Fruit fly (Drosophila melanogaster) whole organism, embryonic: ENCODE measurements around the gene Gs1l.
A peak's percentile ranks its signal among the peaks of the same experiment; 100 is the strongest.

Experiments
- Abd-B ChIP-seq: fragments of 200-800 bp; sonication (Bioruptor generic); optimal IDR thresholded peaks from 2 replicates; lab custom pipeline; 2018; ENCODE audit warnings: missing biosample characterization, mild to moderate bottlenecking, missing genetic modification characterization, moderate library complexity
- CG10321 ChIP-seq: fragments of 200-800 bp; sonication (Bioruptor generic); IDR thresholded peaks from 2 replicates; pipeline ENCODE4 v1.3.6; 2022; ENCODE audit warnings: missing biosample characterization, missing genetic modification characterization
- CG11085 ChIP-seq: fragments of 200-800 bp; sonication (Bioruptor generic); IDR thresholded peaks from 2 replicates; pipeline ENCODE4 v1.3.6; 2022; ENCODE audit warnings: missing biosample characterization, missing genetic modification characterization
- CG11398 ChIP-seq: fragments of 200-800 bp; sonication (Bioruptor generic); optimal IDR thresholded peaks from 2 replicates; lab custom pipeline; 2016; ENCODE audit warnings: missing biosample characterization, missing genetic modification characterization
- CG12219 ChIP-seq: fragments of 200-800 bp; sonication (Bioruptor generic); optimal IDR thresholded peaks from 3 replicates; lab custom pipeline; 2018; ENCODE audit warnings: missing biosample characterization, mild to moderate bottlenecking, missing genetic modification characterization
- CG12942 ChIP-seq: fragments of 200-800 bp; sonication (Bioruptor generic); optimal IDR thresholded peaks from 3 replicates; lab custom pipeline; 2016; ENCODE audit warnings: missing biosample characterization, missing genetic modification characterization
- CG13287 ChIP-seq: fragments of 200-800 bp; sonication (Bioruptor generic); IDR thresholded peaks from 2 replicates; pipeline ENCODE4 v1.3.6; 2022; ENCODE audit warnings: missing biosample characterization, missing genetic modification characterization; ENCODE audit not compliant: partially characterized antibody
- CG13624 ChIP-seq: fragments of 200-800 bp; sonication (Bioruptor generic); optimal IDR thresholded peaks from 2 replicates; lab custom pipeline; 2016; ENCODE audit warnings: missing biosample characterization, missing genetic modification characterization
- CG1602 ChIP-seq: fragments of 200-800 bp; sonication (Bioruptor generic); optimal IDR thresholded peaks from 3 replicates; lab custom pipeline; 2016; ENCODE audit warnings: missing biosample characterization, missing genetic modification characterization
- CG2712 ChIP-seq: fragments of 200-800 bp; optimal IDR thresholded peaks from 3 replicates; lab custom pipeline; 2019; ENCODE audit warnings: missing biosample characterization, mild to moderate bottlenecking, missing genetic modification characterization, moderate library complexity
- CG2889 ChIP-seq: fragments of 200-800 bp; sonication (Bioruptor generic); IDR thresholded peaks from 3 replicates; pipeline ENCODE4 v1.3.6; 2022; ENCODE audit warnings: missing biosample characterization, missing genetic modification characterization
- CG3065 ChIP-seq: fragments of 200-800 bp; sonication (Bioruptor generic); optimal IDR thresholded peaks from 2 replicates; lab custom pipeline; 2016; ENCODE audit warnings: missing biosample characterization, missing genetic modification characterization
- CG3163 ChIP-seq: fragments of 200-800 bp; sonication (Bioruptor generic); optimal IDR thresholded peaks from 3 replicates; lab custom pipeline; 2016; ENCODE audit warnings: missing biosample characterization, missing genetic modification characterization
- CG33213 ChIP-seq: fragments of 200-800 bp; sonication (Bioruptor generic); optimal IDR thresholded peaks from 3 replicates; lab custom pipeline; 2016; ENCODE audit warnings: missing biosample characterization, missing genetic modification characterization
- CG34422 ChIP-seq: fragments of 200-800 bp; sonication (Bioruptor generic); IDR thresholded peaks from 3 replicates; pipeline ENCODE4 v1.3.6; 2022; ENCODE audit warnings: missing biosample characterization, missing genetic modification characterization
- CG3726 ChIP-seq: fragments of 200-800 bp; sonication (Bioruptor generic); IDR thresholded peaks from 3 replicates; pipeline ENCODE4, ENCODE4 v1.3.6; 2022; ENCODE audit warnings: missing biosample characterization, missing genetic modification characterization
- CG4730 ChIP-seq: fragments of 200-800 bp; sonication (Bioruptor generic); IDR thresholded peaks from 2 replicates; pipeline ENCODE4 v1.3.6; 2022; ENCODE audit warnings: missing biosample characterization, missing genetic modification characterization
- CG5245 ChIP-seq: fragments of 200-800 bp; sonication (Bioruptor generic); optimal IDR thresholded peaks from 3 replicates; lab custom pipeline; 2016; ENCODE audit warnings: missing biosample characterization, missing genetic modification characterization
- CG6654 ChIP-seq: fragments of 200-800 bp; sonication (Bioruptor generic); optimal IDR thresholded peaks from 2 replicates; lab custom pipeline; 2017; ENCODE audit warnings: missing biosample characterization, mild to moderate bottlenecking, missing genetic modification characterization
- CG6765 ChIP-seq: fragments of 200-800 bp; sonication (Bioruptor generic); optimal IDR thresholded peaks from 3 replicates; lab custom pipeline; 2017; ENCODE audit warnings: missing biosample characterization, mild to moderate bottlenecking, missing genetic modification characterization
- CG7745 ChIP-seq: fragments of 200-800 bp; sonication (Bioruptor generic); optimal IDR thresholded peaks from 2 replicates; lab custom pipeline; 2018; ENCODE audit warnings: missing biosample characterization, mild to moderate bottlenecking, missing genetic modification characterization, moderate library complexity
- CG9876 ChIP-seq: fragments of 200-800 bp; sonication (Bioruptor generic); optimal IDR thresholded peaks from 2 replicates; lab custom pipeline; 2016; ENCODE audit warnings: missing biosample characterization, missing genetic modification characterization
- CHES-1-like ChIP-seq: fragments of 200-800 bp; sonication (Bioruptor generic); optimal IDR thresholded peaks from 2 replicates; lab custom pipeline; 2016; ENCODE audit warnings: missing biosample characterization, missing genetic modification characterization
- Dad ChIP-seq: fragments of 200-800 bp; sonication (Bioruptor generic); optimal IDR thresholded peaks from 3 replicates; lab custom pipeline; 2016; ENCODE audit warnings: missing biosample characterization, missing genetic modification characterization
- Dbx ChIP-seq: fragments of 200-800 bp; sonication (Bioruptor generic); IDR thresholded peaks from 3 replicates; pipeline ENCODE4 v1.3.6; 2022; ENCODE audit warnings: missing biosample characterization, missing genetic modification characterization
- Drgx ChIP-seq: fragments of 200-800 bp; sonication (Bioruptor generic); IDR thresholded peaks from 2 replicates; pipeline ENCODE4 v1.3.6; 2022; ENCODE audit warnings: missing biosample characterization, missing genetic modification characterization
- E2f1 ChIP-seq: fragments of 200-800 bp; sonication (Bioruptor generic); IDR thresholded peaks from 2 replicates; pipeline ENCODE4 v1.3.6; 2022; ENCODE audit warnings: missing biosample characterization, missing genetic modification characterization
- ERR ChIP-seq: fragments of 200-800 bp; sonication (Bioruptor generic); optimal IDR thresholded peaks from 2 replicates; lab custom pipeline; 2016; ENCODE audit warnings: missing biosample characterization, missing genetic modification characterization
- HLH4C ChIP-seq: fragments of 200-800 bp; sonication (Bioruptor generic); IDR thresholded peaks from 3 replicates; pipeline ENCODE4 v1.3.6; 2022; ENCODE audit warnings: missing biosample characterization, missing genetic modification characterization; ENCODE audit not compliant: partially characterized antibody
- Ptx1 ChIP-seq: fragments of 200-800 bp; sonication (Bioruptor generic); IDR thresholded peaks from 2 replicates; pipeline ENCODE4 v1.3.6; 2022; ENCODE audit warnings: missing biosample characterization, missing genetic modification characterization
- Sox100B ChIP-seq: fragments of 200-800 bp; sonication (Bioruptor generic); optimal IDR thresholded peaks from 3 replicates; lab custom pipeline; 2018; ENCODE audit warnings: missing biosample characterization, mild to moderate bottlenecking, missing genetic modification characterization
- Usf ChIP-seq: fragments of 200-800 bp; sonication (Bioruptor generic); optimal IDR thresholded peaks from 2 replicates; lab custom pipeline; 2017; ENCODE audit warnings: missing genotype, missing biosample characterization, missing genetic modification characterization
- Vsx1 ChIP-seq: fragments of 200-800 bp; sonication (Bioruptor generic); optimal IDR thresholded peaks from 2 replicates; lab custom pipeline; 2017; ENCODE audit warnings: missing biosample characterization, mild to moderate bottlenecking, missing genetic modification characterization, missing genetic modification reagents
- bcd ChIP-seq: fragments of 200-800 bp; sonication (Bioruptor generic); optimal IDR thresholded peaks from 2 replicates; lab custom pipeline; 2017; ENCODE audit warnings: missing biosample characterization, mild to moderate bottlenecking, missing genetic modification characterization
- btn ChIP-seq: fragments of 200-800 bp; sonication (Bioruptor generic); optimal IDR thresholded peaks from 2 replicates; lab custom pipeline; 2016; ENCODE audit warnings: missing biosample characterization, missing genetic modification characterization
- chn ChIP-seq: fragments of 200-800 bp; sonication (Bioruptor generic); optimal IDR thresholded peaks from 2 replicates; lab custom pipeline; 2016; ENCODE audit warnings: missing biosample characterization, missing genetic modification characterization
- da ChIP-seq: fragments of 200-800 bp; sonication (Bioruptor generic); optimal IDR thresholded peaks from 2 replicates; lab custom pipeline; 2016; ENCODE audit warnings: missing biosample characterization, missing genetic modification characterization
- dimm ChIP-seq: fragments of 200-800 bp; sonication (Bioruptor generic); IDR thresholded peaks from 2 replicates; pipeline ENCODE4 v1.3.6; 2022; ENCODE audit warnings: missing biosample characterization, missing genetic modification characterization
- dpn ChIP-seq, 2 experiments: fragments of 200-800 bp; sonication (Bioruptor generic); optimal IDR thresholded peaks; 3 replicates each; lab custom pipeline; 2016; ENCODE audit warnings: missing biosample characterization in 2 of 2, missing genetic modification characterization in 2 of 2
- fd3F ChIP-seq: fragments of 200-800 bp; sonication (Bioruptor generic); optimal IDR thresholded peaks from 2 replicates; lab custom pipeline; 2018; ENCODE audit warnings: missing biosample characterization, mild to moderate bottlenecking, missing genetic modification characterization, moderate library complexity
- fu2 ChIP-seq: fragments of 200-800 bp; sonication (Bioruptor generic); optimal IDR thresholded peaks from 2 replicates; lab custom pipeline; 2016; ENCODE audit warnings: missing biosample characterization, missing genetic modification characterization
- gcm ChIP-seq: fragments of 200-800 bp; sonication (Bioruptor generic); optimal IDR thresholded peaks from 2 replicates; lab custom pipeline; 2019; ENCODE audit warnings: missing biosample characterization, mild to moderate bottlenecking, missing genetic modification characterization, moderate library complexity
- gfzf ChIP-seq: fragments of 200-800 bp; sonication (Bioruptor generic); optimal IDR thresholded peaks from 2 replicates; lab custom pipeline; 2016; ENCODE audit warnings: missing biosample characterization, mild to moderate bottlenecking, missing genetic modification characterization, moderate library complexity
- gsb-n ChIP-seq: fragments of 200-800 bp; sonication (Bioruptor generic); optimal IDR thresholded peaks from 3 replicates; lab custom pipeline; 2018; ENCODE audit warnings: missing biosample characterization, mild to moderate bottlenecking, missing genetic modification characterization
- gt ChIP-seq: fragments of 200-800 bp; sonication (Bioruptor generic); IDR thresholded peaks from 2 replicates; pipeline ENCODE4 v1.3.6; 2022; ENCODE audit warnings: missing biosample characterization, missing genetic modification characterization
- repo ChIP-seq: fragments of 200-800 bp; sonication (Bioruptor generic); optimal IDR thresholded peaks from 2 replicates; lab custom pipeline; 2016; ENCODE audit warnings: missing biosample characterization, missing genetic modification characterization
- rib ChIP-seq: fragments of 200-800 bp; sonication (Bioruptor generic); IDR thresholded peaks from 2 replicates; pipeline ENCODE4 v1.3.6; 2022; ENCODE audit warnings: missing biosample characterization, missing genetic modification characterization
- row ChIP-seq: fragments of 200-800 bp; sonication (Bioruptor generic); IDR thresholded peaks from 3 replicates; pipeline ENCODE4 v1.3.6; 2022; ENCODE audit warnings: missing biosample characterization, missing genetic modification characterization
- sens ChIP-seq: fragments of 200-800 bp; sonication (Bioruptor generic); peaks from one replicate; lab custom pipeline; 2016; ENCODE audit warnings: missing biosample characterization, missing genetic modification characterization
- sob ChIP-seq: fragments of 200-800 bp; sonication (Bioruptor generic); IDR thresholded peaks from 2 replicates; pipeline ENCODE4 v1.3.6; 2022; ENCODE audit warnings: missing biosample characterization, missing genetic modification characterization
- sug ChIP-seq: fragments of 200-800 bp; optimal IDR thresholded peaks from 2 replicates; lab custom pipeline; 2019; ENCODE audit warnings: missing biosample characterization, mild to moderate bottlenecking, missing genetic modification characterization, moderate library complexity
- unc-4 ChIP-seq: fragments of 200-800 bp; sonication (Bioruptor generic); IDR thresholded peaks from 2 replicates; pipeline ENCODE4 v1.3.6; 2022; ENCODE audit warnings: missing biosample characterization, missing genetic modification characterization; ENCODE audit not compliant: partially characterized antibody

The Gs1l gene

DNA sequence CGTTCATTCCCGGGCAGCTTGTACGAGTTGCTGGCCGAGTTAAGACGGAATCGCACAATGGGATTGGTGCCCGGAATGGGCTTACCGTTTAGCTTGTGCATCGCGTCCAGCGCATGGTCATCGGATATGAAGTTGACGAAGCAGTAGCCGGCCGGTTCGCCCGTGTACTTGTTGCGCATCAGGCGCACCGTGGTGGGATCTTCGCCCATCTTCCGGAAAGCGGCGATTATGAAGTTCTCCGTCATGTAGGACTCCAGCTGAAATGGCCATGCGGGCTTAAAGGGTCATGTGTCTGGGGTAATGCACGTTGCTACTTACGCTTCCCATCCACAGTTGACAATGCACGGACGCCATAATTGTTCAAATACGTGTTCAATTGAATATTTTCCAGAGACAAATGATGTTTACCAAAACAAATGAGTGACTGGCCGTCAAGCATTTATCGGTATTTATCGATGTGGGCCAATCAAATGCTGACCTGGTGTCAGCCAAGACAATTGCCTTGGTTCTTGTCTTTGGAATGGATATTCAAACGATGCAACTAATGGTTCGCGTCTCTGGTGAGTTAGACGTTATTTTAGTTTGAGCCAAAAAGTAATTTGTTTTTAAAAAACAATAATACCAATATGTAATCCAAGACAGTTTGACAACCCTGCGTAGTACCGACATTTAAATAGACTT, 2.5 kb downstream of the Gs1l start, which contains the start of the genes Secp43 and ND-B8 (continued):
- TF ChIP-seq CG1602 (GFP tag; lab: Kevin White, UChicago) (no peak), sens (GFP tag; lab: Kevin White, UChicago) (no peak), Ptx1 (no peak), fu2 (no peak), Dad (no peak), rib (no peak), CG2712 (peak; percentile 41), chn (GFP tag; lab: Kevin White, UChicago) (no peak), repo (GFP tag; lab: Kevin White, UChicago) (no peak), row (GFP tag; lab: Robert Waterston, UW) (0 out of 3 replicates have a peak, but pooled peaks have one; percentile 8), gcm (no peak), CG12219 (GFP tag; lab: Kevin White, UChicago) (no peak), Drgx (GFP tag; lab: Robert Waterston, UW) (no peak), ERR (GFP tag; lab: Kevin White, UChicago) (no peak), CHES-1-like (GFP tag; lab: Kevin White, UChicago) (peak; percentile 46), CG11398 (GFP tag; lab: Kevin White, UChicago) (no peak), E2f1 (GFP tag; lab: Robert Waterston, UW) (no peak), btn (GFP tag; lab: Kevin White, UChicago) (no peak), bcd (peak; percentile 21), sug (peak; percentile 61), CG3163 (no peak), CG2889 (no peak), CG12942 (GFP tag; lab: Kevin White, UChicago) (no peak), gt (GFP tag; lab: Robert Waterston, UW) (no peak), Abd-B (GFP tag; lab: Kevin White, UChicago) (peak; percentile 45), gfzf (GFP tag; lab: Kevin White, UChicago) (peak; percentile 72), dimm (GFP tag; lab: Robert Waterston, UW) (no peak), CG34422 (GFP tag; lab: Robert Waterston, UW) (no peak; the same call in 2 of the 3 replicates), fd3F (GFP tag; lab: Kevin White, UChicago) (no peak), CG4730 (GFP tag; lab: Robert Waterston, UW) (no peak), CG33213 (peak; percentile 39), CG13287 (GFP tag; lab: Robert Waterston, UW) (peak; percentile 82), HLH4C (peak; percentile 86), gsb-n (tag; lab: Kevin White, UChicago) (no peak), CG6765 (GFP tag; lab: Kevin White, UChicago) (no peak), CG5245 (no peak), Dbx (GFP tag; lab: Robert Waterston, UW) (no peak), sob (peak; percentile 37; the same call in 1 of the 2 replicates), CG3065 (GFP tag; lab: Kevin White, UChicago) (no peak), CG6654 (GFP tag; lab: Kevin White, UChicago) (no peak), dpn (GFP tag; optimal IDR thresholded peaks at IDR 0.05; lab: Kevin White, UChicago) (no peak), CG7745 (no peak), Vsx1 (GFP tag; lab: Kevin White, UChicago) (peak; percentile 11), Usf (GFP tag; lab: Kevin White, UChicago) (no peak), CG3726 (GFP tag; lab: Robert Waterston, UW) (no peak), CG10321 (GFP tag; lab: Robert Waterston, UW) (no peak), CG11085 (GFP tag; lab: Robert Waterston, UW) (no peak), Sox100B (GFP tag; lab: Kevin White, UChicago) (no peak), CG9876 (no peak), da (GFP tag; lab: Kevin White, UChicago) (no peak), CG13624 (GFP tag; lab: Kevin White, UChicago) (peak; percentile 29), unc-4 (peak; percentile 78)
